Worm (Caenorhabditis elegans): ENCODE results near the gene cnnm-2.

The cnnm-2 gene

ce11 chrX:8791821-8792220 is 20.1 kb upstream of the cnnm-2 start, which contains the start of gene chup-1 (continued):
- TF ChIP-seq madf-10 (tag; optimal IDR thresholded peaks at IDR 0.05) (no peak), Y95B8A.8 (GFP tag; IDR thresholded peaks at IDR 0.05) (no peak), nhr-80 (tag; optimal IDR thresholded peaks at IDR 0.05) (peak; percentile 32), hrde-1 (tag; optimal IDR thresholded peaks at IDR 0.05; ENCODE audit: borderline replicate concordance) (no peak), nhr-120 (GFP tag; IDR thresholded peaks at IDR 0.05) (no peak), F55B11.4 (tag; optimal IDR thresholded peaks at IDR 0.05; ENCODE audit: borderline replicate concordance, insufficient read depth) (no peak), dpff-1 (tag; optimal IDR thresholded peaks at IDR 0.05) (no peak), ama-1 (optimal IDR thresholded peaks at IDR 0.05) (no peak), ama-1 (GFP tag; optimal IDR thresholded peaks at IDR 0.05) (no peak), K11D2.4 (GFP tag; IDR thresholded peaks at IDR 0.05) (no peak), attf-3 (GFP tag; conservative IDR thresholded peaks at IDR 0.05) (no peak), hmg-1.2 (GFP tag; IDR thresholded peaks at IDR 0.05) (no peak), lin-54 (GFP tag; optimal IDR thresholded peaks at IDR 0.05) (no peak)

ce11 chrX:8796699-8797282 is 15.1 kb upstream of the cnnm-2 start, which contains the start of gene R04E5.7:
TSS of gene R04E5.7 (minus strand) at chrX:8797262.
- TF ChIP-seq K11D2.4 (GFP tag; IDR thresholded peaks at IDR 0.05) = no peak
- TF ChIP-seq F37B4.10 (GFP tag; IDR thresholded peaks at IDR 0.05) = no peak
- no peak for TF ChIP-seq madf-10 (tag; optimal IDR thresholded peaks at IDR 0.05)
- TF ChIP-seq attf-6 (GFP tag; IDR thresholded peaks at IDR 0.05) = no peak
- TF ChIP-seq mes-4 (tag; optimal IDR thresholded peaks at IDR 0.05) = no peak
- TF ChIP-seq C17E4.6 (GFP tag; IDR thresholded peaks at IDR 0.05) = no peak
- TF ChIP-seq sea-2 (GFP tag; IDR thresholded peaks at IDR 0.05) = no peak
- TF ChIP-seq D2030.7 (GFP tag; IDR thresholded peaks at IDR 0.05) = peak; percentile 67; the same call in 1 of the 2 replicates
- TF ChIP-seq hlh-12 (tag; optimal IDR thresholded peaks at IDR 0.05) = no peak
- no peak for TF ChIP-seq unc-130 (GFP tag; optimal IDR thresholded peaks at IDR 0.05)
- no peak for TF ChIP-seq C06A6.2 (GFP tag; conservative IDR thresholded peaks at IDR 0.05)
- no peak for TF ChIP-seq attf-3 (GFP tag; conservative IDR thresholded peaks at IDR 0.05)
- TF ChIP-seq madf-6 (GFP tag; IDR thresholded peaks at IDR 0.05) = peak; percentile 44; the same call in 1 of the 2 replicates
- TF ChIP-seq ekl-4 (GFP tag; IDR thresholded peaks at IDR 0.05) = peak; percentile 58
- no peak for TF ChIP-seq xnd-1 (tag; optimal IDR thresholded peaks at IDR 0.05)
- TF ChIP-seq ccch-3 (GFP tag; optimal IDR thresholded peaks at IDR 0.05) = no peak
- no peak for TF ChIP-seq Y53G8AR.9 (GFP tag; conservative IDR thresholded peaks at IDR 0.05)
- no peak for TF ChIP-seq hmg-20 (GFP tag; IDR thresholded peaks at IDR 0.05)
- TF ChIP-seq lin-26 (GFP tag; IDR thresholded peaks at IDR 0.05) = peak; percentile 78
- no peak for TF ChIP-seq efl-1 (GFP tag; optimal IDR thresholded peaks at IDR 0.05)
- TF ChIP-seq egrh-3 (GFP tag; IDR thresholded peaks at IDR 0.05) = no peak
- TF ChIP-seq snpc-3.4 (tag; optimal IDR thresholded peaks at IDR 0.05) = no peak
- no peak for TF ChIP-seq ztf-25 (GFP tag; IDR thresholded peaks at IDR 0.05)
- TF ChIP-seq B0261.1 (tag; optimal IDR thresholded peaks at IDR 0.05) = peak; percentile 74
- peak; percentile 9 for TF ChIP-seq snpc-1.1 (tag; optimal IDR thresholded peaks at IDR 0.05; ENCODE audit: insufficient read depth)
- peak; percentile 89 for TF ChIP-seq tbp1 (GFP tag; optimal IDR thresholded peaks at IDR 0.05)
- TF ChIP-seq cebp-1 (GFP tag; IDR thresholded peaks at IDR 0.05) = 0 out of 2 replicates have a peak, but pooled peaks have one; percentile 38
- peak; percentile 37 for TF ChIP-seq cebp-1 (tag; optimal IDR thresholded peaks at IDR 0.05)
- TF ChIP-seq pbrm-1 (GFP tag; IDR thresholded peaks at IDR 0.05) = peak; percentile 89
- peak; percentile 73 for TF ChIP-seq rpc-1 (optimal IDR thresholded peaks at IDR 0.05)
- TF ChIP-seq rpc-1 (tag; optimal IDR thresholded peaks at IDR 0.05) = peak; percentile 79
- no peak for TF ChIP-seq hlh-26 (GFP tag; conservative IDR thresholded peaks at IDR 0.05)
- no peak for TF ChIP-seq repo-1 (tag; optimal IDR thresholded peaks at IDR 0.05)
- no peak for TF ChIP-seq lin-35 (GFP tag; optimal IDR thresholded peaks at IDR 0.05)
- no peak for TF ChIP-seq mxl-1 (tag; optimal IDR thresholded peaks at IDR 0.05)
- TF ChIP-seq F33H1.4 (GFP tag; IDR thresholded peaks at IDR 0.05) = no peak
- TF ChIP-seq lin-40 (tag; optimal IDR thresholded peaks at IDR 0.05) = peak; percentile 19
- TF ChIP-seq zfh-2 (GFP tag; conservative IDR thresholded peaks at IDR 0.05) = no peak
- TF ChIP-seq egl-44 (GFP tag; IDR thresholded peaks at IDR 0.05) = no peak
